Worm (Caenorhabditis elegans) whole organism, mixed stage, embryonic: ENCODE results near the gene F53A9.3.

Experiments used
- bed-3 ChIP-seq: fragments of 200-800 bp; sonication (Bioruptor generic); optimal IDR thresholded peaks from 3 replicates; lab custom pipeline; 2018; ENCODE audit warnings: mild to moderate bottlenecking, missing genetic modification characterization, moderate library complexity, missing compliant biosample characterization
- blmp-1 ChIP-seq: fragments of 150-350 bp; optimal IDR thresholded peaks from 2 replicates; lab custom pipeline; 2014; ENCODE audit warnings: missing biosample characterization, missing genetic modification characterization
- ceh-39 ChIP-seq: fragments of 150-350 bp; optimal IDR thresholded peaks from 2 replicates; lab custom pipeline; 2014; ENCODE audit warnings: missing biosample characterization, missing genetic modification characterization
- ceh-43 ChIP-seq: fragments of 200-800 bp; sonication (Bioruptor generic); optimal IDR thresholded peaks from 2 replicates; lab custom pipeline; 2018; ENCODE audit warnings: mild to moderate bottlenecking, missing genetic modification characterization, moderate library complexity, missing compliant biosample characterization
- ceh-83 ChIP-seq: fragments of 200-800 bp; sonication (Bioruptor generic); optimal IDR thresholded peaks from 2 replicates; lab custom pipeline; 2018; ENCODE audit warnings: mild to moderate bottlenecking, missing genetic modification characterization, missing compliant biosample characterization
- ces-1 ChIP-seq: fragments of 150-350 bp; optimal IDR thresholded peaks from 2 replicates; lab custom pipeline; 2014; ENCODE audit warnings: missing biosample characterization, missing genetic modification reagents, missing genetic modification characterization
- drap-1 ChIP-seq: fragments of 200-800 bp; sonication (Bioruptor generic); optimal IDR thresholded peaks from 3 replicates; lab custom pipeline; 2018; ENCODE audit warnings: mild to moderate bottlenecking, missing genetic modification characterization, missing compliant biosample characterization
- elt-1 ChIP-seq: sonication (generic microtip); optimal IDR thresholded peaks from 2 replicates; lab custom pipeline; 2017; ENCODE audit warnings: missing genetic modification characterization, mild to moderate bottlenecking, missing compliant biosample characterization, antibody characterized with exemption, moderate library complexity, borderline replicate concordance; ENCODE audit not compliant: insufficient read depth
- elt-3 ChIP-seq: fragments of 150-350 bp; optimal IDR thresholded peaks from 2 replicates; lab custom pipeline; 2014; ENCODE audit warnings: missing biosample characterization, missing genetic modification characterization
- flh-1 ChIP-seq: fragments of 200-800 bp; sonication (Bioruptor generic); optimal IDR thresholded peaks from 2 replicates; lab custom pipeline; 2018; ENCODE audit warnings: mild to moderate bottlenecking, missing genetic modification characterization, moderate library complexity, missing compliant biosample characterization
- ham-2 ChIP-seq: fragments of 200-800 bp; sonication (Bioruptor generic); optimal IDR thresholded peaks from 2 replicates; lab custom pipeline; 2018; ENCODE audit warnings: mild to moderate bottlenecking, missing genetic modification characterization, missing compliant biosample characterization
- hlh-1 ChIP-seq: fragments of 150-350 bp; optimal IDR thresholded peaks from 2 replicates; lab custom pipeline; 2014; ENCODE audit warnings: missing biosample characterization, missing genetic modification reagents, missing genetic modification characterization
- lin-13 ChIP-seq: fragments of 150-350 bp; optimal IDR thresholded peaks from 2 replicates; lab custom pipeline; 2014; ENCODE audit warnings: missing biosample characterization, missing genetic modification characterization
- mab-5 ChIP-seq: fragments of 150-350 bp; optimal IDR thresholded peaks from 2 replicates; lab custom pipeline; 2014; ENCODE audit warnings: missing biosample characterization, missing genetic modification characterization
- mep-1 ChIP-seq: fragments of 150-350 bp; optimal IDR thresholded peaks from 2 replicates; lab custom pipeline; 2017; ENCODE audit warnings: missing biosample characterization, missing genetic modification reagents, missing genetic modification characterization, inconsistent platforms
- mls-2 ChIP-seq: sonication (generic microtip); optimal IDR thresholded peaks from 2 replicates; lab custom pipeline; 2016; ENCODE audit warnings: mild to moderate bottlenecking, missing genetic modification characterization, moderate library complexity, missing compliant biosample characterization
- nhr-2 ChIP-seq: fragments of 150-350 bp; optimal IDR thresholded peaks from 2 replicates; lab custom pipeline; 2014; ENCODE audit warnings: missing biosample characterization, missing genetic modification characterization
- nhr-237 ChIP-seq: fragments of 150-350 bp; optimal IDR thresholded peaks from 2 replicates; lab custom pipeline; 2014; ENCODE audit warnings: missing biosample characterization, missing genetic modification characterization
- nhr-28 ChIP-seq: fragments of 150-350 bp; optimal IDR thresholded peaks from 2 replicates; lab custom pipeline; 2014; ENCODE audit warnings: missing biosample characterization, missing genetic modification characterization
- nhr-76 ChIP-seq: sonication (generic microtip); optimal IDR thresholded peaks from 2 replicates; lab custom pipeline; 2017; ENCODE audit warnings: missing biosample characterization, missing genetic modification characterization
- pha-4 ChIP-seq: fragments of 150-350 bp; optimal IDR thresholded peaks from 2 replicates; lab custom pipeline; 2018; ENCODE audit warnings: missing biosample characterization, missing genetic modification reagents, missing genetic modification characterization
- snpc-4 ChIP-seq: fragments of 150-350 bp; optimal IDR thresholded peaks from 2 replicates; lab custom pipeline; 2014; ENCODE audit warnings: missing biosample characterization, missing genetic modification characterization
- sptf-1 ChIP-seq: sonication (generic microtip); optimal IDR thresholded peaks from 2 replicates; lab custom pipeline; 2017; ENCODE audit warnings: mild to moderate bottlenecking, missing genetic modification characterization, moderate library complexity, missing compliant biosample characterization
- tbx-8 ChIP-seq: fragments of 200-800 bp; sonication (Bioruptor generic); optimal IDR thresholded peaks from 2 replicates; lab custom pipeline; 2018; ENCODE audit warnings: mild to moderate bottlenecking, missing genetic modification characterization, moderate library complexity, missing compliant biosample characterization
- unc-39 ChIP-seq: fragments of 150-350 bp; optimal IDR thresholded peaks from 2 replicates; lab custom pipeline; 2014; ENCODE audit warnings: missing biosample characterization, missing genetic modification characterization
- unc-62 ChIP-seq: fragments of 150-350 bp; optimal IDR thresholded peaks from 2 replicates; lab custom pipeline; 2014; ENCODE audit warnings: missing biosample characterization, missing genetic modification reagents, missing genetic modification characterization
- zip-8 ChIP-seq: fragments of 150-350 bp; optimal IDR thresholded peaks from 2 replicates; lab custom pipeline; 2014; ENCODE audit warnings: missing biosample characterization, missing genetic modification characterization

Gene F53A9.3

DNA sequence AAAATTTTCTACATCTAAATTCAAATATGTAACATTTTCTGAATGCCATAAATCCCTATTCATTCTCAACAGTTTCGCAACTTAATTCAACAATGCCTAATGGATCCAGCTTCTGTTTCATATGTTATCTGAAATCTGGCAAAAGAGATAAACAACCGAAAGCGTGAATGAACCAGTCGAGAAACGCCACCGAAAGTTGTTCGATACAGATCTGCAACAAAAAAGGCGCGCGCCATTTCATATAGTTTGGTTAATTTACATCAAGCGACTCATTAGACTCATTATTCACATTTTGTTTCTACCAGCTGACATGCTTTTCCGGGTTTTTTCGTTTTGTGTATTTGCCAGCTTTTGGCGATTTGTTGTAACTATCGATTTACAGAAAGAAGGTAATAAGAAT lies 26.6 kb upstream of the F53A9.3 start, which contains the start of gene K09E2.1:
Gene K09E2.1, plus strand, starts transcription at position 301 of the 400 bp plus-strand sequence.
- TF ChIP-seq nhr-237 (tag; lab: Kevin White, UChicago), result no peak
- no peak for TF ChIP-seq lin-13 (tag; lab: Kevin White, UChicago)
- TF ChIP-seq nhr-76 (tag; lab: Kevin White, UChicago), result no peak
- no peak for TF ChIP-seq tbx-8 (GFP tag; lab: Kevin White, UChicago)
- TF ChIP-seq blmp-1 (tag; lab: Kevin White, UChicago), result no peak
- TF ChIP-seq sptf-1, result no peak
- TF ChIP-seq flh-1, result no peak
- TF ChIP-seq unc-39 (tag; lab: Kevin White, UChicago), result no peak
- TF ChIP-seq unc-62 (GFP tag; lab: Kevin White, UChicago), result no peak

DNA sequence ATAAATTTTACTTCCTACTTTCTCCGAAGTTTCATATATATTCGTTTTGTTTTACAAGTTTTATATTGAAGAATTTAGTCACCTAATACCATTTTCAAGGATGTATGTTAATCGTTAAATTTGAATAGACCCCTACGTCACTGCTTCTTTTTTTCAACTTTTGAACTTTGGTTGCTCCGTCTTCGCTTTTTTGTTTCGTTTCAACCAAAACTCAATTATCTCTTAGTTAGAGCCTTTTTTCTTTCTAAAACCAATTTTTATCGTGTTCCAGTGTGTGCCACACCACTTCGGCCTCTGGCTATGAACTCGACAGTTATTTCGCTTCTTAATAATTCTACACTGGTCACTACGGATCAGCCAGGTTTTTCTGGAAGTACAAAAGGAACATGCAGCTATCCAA lies 10.6 kb upstream of the F53A9.3 start, which contains the start of gene frpr-8:
Gene frpr-8, plus strand, starts transcription at position 301 of the 400 bp plus-strand sequence.
- no peak for TF ChIP-seq lin-13 (tag; lab: Kevin White, UChicago)
- TF ChIP-seq nhr-28 (tag; lab: Kevin White, UChicago), result no peak
- no peak for TF ChIP-seq nhr-2 (tag; lab: Kevin White, UChicago)
- no peak for TF ChIP-seq mls-2 (tag; lab: Kevin White, UChicago)
- no peak for TF ChIP-seq ces-1 (GFP tag; lab: Kevin White, UChicago)
- no peak for TF ChIP-seq pha-4
- TF ChIP-seq ceh-43 (GFP tag; lab: Kevin White, UChicago), result no peak
- TF ChIP-seq flh-1, result no peak
- no peak for TF ChIP-seq ceh-39 (tag; lab: Kevin White, UChicago)
- TF ChIP-seq mep-1 (tag; lab: Kevin White, UChicago), result no peak

DNA sequence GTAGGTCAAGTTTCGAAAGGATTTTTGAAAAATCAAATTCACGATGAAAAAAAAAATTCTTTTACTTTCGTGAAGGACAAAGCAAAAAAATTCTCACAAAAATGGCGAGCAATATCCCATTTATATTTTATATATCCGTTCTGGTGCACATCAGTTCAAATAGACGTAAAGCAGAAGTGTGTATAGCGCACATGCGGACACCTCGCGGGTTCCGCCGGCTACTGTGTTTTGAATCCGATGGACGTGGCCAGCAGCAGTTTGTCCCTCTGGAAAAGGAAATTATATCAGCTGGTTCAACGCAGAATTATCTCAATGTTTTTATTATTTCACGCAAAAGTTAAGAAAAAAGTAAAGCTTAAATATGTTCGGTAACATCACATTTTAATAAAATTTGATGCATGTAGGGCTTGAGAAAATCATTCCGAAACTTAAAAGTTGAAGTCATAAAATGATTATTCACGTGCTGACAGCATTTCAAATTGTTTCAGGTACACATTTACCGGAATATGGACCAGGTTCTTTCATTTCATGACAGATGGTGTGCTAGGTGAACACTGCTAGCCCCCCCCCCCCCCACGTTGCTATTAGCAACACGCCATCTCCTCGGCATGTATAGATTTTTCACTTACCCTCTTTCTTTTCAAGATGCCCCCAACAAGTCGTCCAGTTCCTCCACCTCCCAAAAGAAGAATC lies 4.3 kb upstream of the F53A9.3 start, which contains the start of gene jbts-14:
Gene jbts-14, plus strand, starts transcription at position 643 of the 693 bp plus-strand sequence.
- TF ChIP-seq elt-3 (no peak), mls-2 (tag; lab: Kevin White, UChicago) (no peak), drap-1 (GFP tag; lab: Kevin White, UChicago) (no peak), nhr-237 (tag; lab: Kevin White, UChicago) (no peak), ces-1 (GFP tag; lab: Kevin White, UChicago) (no peak), nhr-28 (tag; lab: Kevin White, UChicago) (no peak), ham-2 (GFP tag; lab: Kevin White, UChicago) (no peak), snpc-4 (no peak), bed-3 (no peak), unc-39 (tag; lab: Kevin White, UChicago) (no peak)

DNA sequence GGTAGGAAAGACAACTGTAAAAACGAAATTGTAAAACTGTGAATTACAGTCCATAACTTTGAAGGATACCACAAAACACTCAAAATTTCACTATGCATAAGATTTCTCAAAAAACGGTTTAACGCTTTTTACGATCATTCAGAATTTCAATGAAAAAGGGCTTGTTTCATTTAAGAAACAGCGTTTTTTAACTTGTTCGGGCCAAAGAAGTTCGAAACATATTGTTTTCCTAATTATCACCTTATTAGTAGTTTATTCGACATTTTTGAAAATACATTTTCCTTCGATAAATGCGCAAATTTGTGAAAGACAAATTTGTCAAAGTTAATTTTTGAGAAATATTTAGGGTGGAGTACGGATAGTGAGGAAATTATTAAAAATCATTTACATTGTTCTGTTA lies 3.3 kb upstream of the F53A9.3 start:
- TF ChIP-seq blmp-1 (tag; lab: Kevin White, UChicago) (no peak), unc-39 (tag; lab: Kevin White, UChicago) (no peak), ceh-43 (GFP tag; lab: Kevin White, UChicago) (no peak), elt-3 (no peak), nhr-2 (tag; lab: Kevin White, UChicago) (no peak), lin-13 (tag; lab: Kevin White, UChicago) (no peak), nhr-28 (tag; lab: Kevin White, UChicago) (no peak), drap-1 (GFP tag; lab: Kevin White, UChicago) (no peak), hlh-1 (tag; lab: Kevin White, UChicago) (no peak), nhr-237 (tag; lab: Kevin White, UChicago) (no peak)

DNA sequence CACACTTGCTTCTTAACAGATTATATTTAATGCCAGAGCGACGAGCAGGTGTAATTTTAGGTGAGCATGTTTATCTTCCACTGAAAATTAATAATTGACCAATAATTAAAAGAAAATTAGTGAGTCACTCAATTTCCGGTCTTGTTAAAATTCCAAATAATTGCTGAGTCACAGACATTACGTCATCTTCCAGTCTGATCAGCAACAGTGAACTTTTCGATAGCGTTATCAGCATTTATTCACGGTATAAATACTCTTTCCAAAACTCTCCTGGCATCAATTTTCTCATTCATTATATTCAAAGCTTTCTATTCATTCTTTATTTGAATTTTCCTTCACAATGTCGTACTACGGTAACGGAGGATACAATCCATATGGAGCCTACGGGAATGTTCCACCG lies 1.3 kb downstream of the F53A9.3 start, which contains the start of gene kreg-1:
Gene kreg-1, plus strand, starts transcription at position 341 of the 400 bp plus-strand sequence.
- TF ChIP-seq mep-1 (tag; lab: Kevin White, UChicago) (no peak), mab-5 (no peak), tbx-8 (GFP tag; lab: Kevin White, UChicago) (no peak), nhr-2 (tag; lab: Kevin White, UChicago) (no peak), zip-8 (peak; percentile 9)

DNA sequence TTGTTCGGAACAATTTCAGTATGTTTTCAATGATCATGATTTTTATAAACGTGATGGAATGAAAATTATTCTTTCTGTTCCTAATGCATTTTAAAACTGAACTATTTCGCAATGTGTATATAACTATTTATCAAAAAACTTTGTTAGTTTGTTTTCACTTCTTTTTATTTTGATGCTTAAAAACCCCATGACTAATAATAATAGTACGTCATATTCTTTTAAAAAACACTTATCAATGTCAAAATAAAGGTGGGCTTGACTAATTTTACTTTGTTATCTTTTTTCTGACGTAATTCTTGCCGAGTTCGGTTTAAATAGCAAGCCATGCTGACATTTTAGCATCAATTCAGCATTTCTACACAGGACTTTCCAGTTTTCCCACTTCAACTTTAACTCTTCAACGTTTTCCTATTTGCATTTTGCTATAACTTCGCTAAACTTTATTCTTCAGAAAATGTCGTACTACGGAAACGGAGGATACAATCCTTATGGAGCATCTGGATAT lies 3.0 kb downstream of the F53A9.3 start, which contains the start of gene F53A9.1:
Gene F53A9.1, plus strand, starts transcription at position 455 of the 505 bp plus-strand sequence.
- TF ChIP-seq sptf-1 (no peak), ceh-83 (GFP tag; lab: Kevin White, UChicago) (no peak), mep-1 (tag; lab: Kevin White, UChicago) (no peak), nhr-2 (tag; lab: Kevin White, UChicago) (no peak), elt-1 (tag; lab: Kevin White, UChicago) (no peak), pha-4 (no peak)
